Fruit fly (Drosophila melanogaster) whole organism, embryonic: ENCODE results near the gene e.

Source experiments
- Abd-B ChIP-seq: fragments of 200-800 bp; sonication (Bioruptor generic); optimal IDR thresholded peaks from 2 replicates; lab custom pipeline; 2018; ENCODE audit warnings: missing biosample characterization, mild to moderate bottlenecking, missing genetic modification characterization, moderate library complexity
- Aef1 ChIP-seq: fragments of 200-800 bp; sonication (Bioruptor generic); IDR thresholded peaks from 3 replicates; pipeline ENCODE4 v1.3.6; 2022; ENCODE audit warnings: missing biosample characterization, missing genetic modification characterization
- Bgb ChIP-seq: fragments of 200-800 bp; sonication (Bioruptor generic); IDR thresholded peaks from 2 replicates; pipeline ENCODE4 v1.3.6; 2022; ENCODE audit warnings: missing biosample characterization, missing genetic modification characterization; ENCODE audit not compliant: partially characterized antibody
- CG10147 ChIP-seq: fragments of 200-800 bp; sonication (Bioruptor generic); optimal IDR thresholded peaks from 2 replicates; lab custom pipeline; 2019; ENCODE audit warnings: missing biosample characterization, mild to moderate bottlenecking, missing genetic modification characterization, moderate library complexity
- CG10321 ChIP-seq: fragments of 200-800 bp; sonication (Bioruptor generic); IDR thresholded peaks from 2 replicates; pipeline ENCODE4 v1.3.6; 2022; ENCODE audit warnings: missing biosample characterization, missing genetic modification characterization
- CG10565 ChIP-seq: fragments of 200-800 bp; sonication (Bioruptor generic); optimal IDR thresholded peaks from 3 replicates; lab custom pipeline; 2016; ENCODE audit warnings: missing biosample characterization, mild to moderate bottlenecking, missing genetic modification characterization
- CG12391 ChIP-seq: fragments of 200-800 bp; sonication (Bioruptor generic); optimal IDR thresholded peaks from 3 replicates; lab custom pipeline; 2018; ENCODE audit warnings: missing biosample characterization, mild to moderate bottlenecking, missing genetic modification characterization, moderate library complexity
- CG12659 ChIP-seq: fragments of 200-800 bp; sonication (Bioruptor generic); optimal IDR thresholded peaks from 3 replicates; lab custom pipeline; 2017; ENCODE audit warnings: mild to moderate bottlenecking, missing biosample characterization, missing genetic modification reagents, missing genetic modification characterization
- CG15269 ChIP-seq: fragments of 200-800 bp; sonication (Bioruptor generic); optimal IDR thresholded peaks from 2 replicates; lab custom pipeline; 2018; ENCODE audit warnings: missing biosample characterization, mild to moderate bottlenecking, missing genetic modification characterization, moderate library complexity
- CG15696 ChIP-seq: fragments of 200-800 bp; sonication (Bioruptor generic); optimal IDR thresholded peaks from 2 replicates; lab custom pipeline; 2019; ENCODE audit warnings: missing biosample characterization, mild to moderate bottlenecking, missing genetic modification characterization, moderate library complexity
- CG17328 ChIP-seq: fragments of 200-800 bp; sonication (Bioruptor generic); IDR thresholded peaks from 2 replicates; pipeline ENCODE4 v1.3.6; 2022; ENCODE audit warnings: missing biosample characterization, missing genetic modification characterization
- CG2116 ChIP-seq: fragments of 200-800 bp; sonication (Bioruptor generic); optimal IDR thresholded peaks from 3 replicates; lab custom pipeline; 2018; ENCODE audit warnings: missing biosample characterization, mild to moderate bottlenecking, missing genetic modification characterization
- CG2120 ChIP-seq: fragments of 200-800 bp; sonication (Bioruptor generic); optimal IDR thresholded peaks from 3 replicates; lab custom pipeline; 2016; ENCODE audit warnings: missing biosample characterization, missing genetic modification characterization
- CG2129 ChIP-seq: fragments of 200-800 bp; sonication (Bioruptor generic); IDR thresholded peaks from 2 replicates; pipeline ENCODE4 v1.3.6; 2022; ENCODE audit warnings: missing biosample characterization, missing genetic modification characterization; ENCODE audit not compliant: partially characterized antibody
- CG3281 ChIP-seq: fragments of 200-800 bp; sonication (Bioruptor generic); optimal IDR thresholded peaks from 3 replicates; lab custom pipeline; 2017; ENCODE audit warnings: missing biosample characterization, mild to moderate bottlenecking, missing genetic modification characterization
- CG3726 ChIP-seq: fragments of 200-800 bp; sonication (Bioruptor generic); IDR thresholded peaks from 3 replicates; pipeline ENCODE4, ENCODE4 v1.3.6; 2022; ENCODE audit warnings: missing biosample characterization, missing genetic modification characterization
- CG5245 ChIP-seq: fragments of 200-800 bp; sonication (Bioruptor generic); optimal IDR thresholded peaks from 3 replicates; lab custom pipeline; 2016; ENCODE audit warnings: missing biosample characterization, missing genetic modification characterization
- CG6272 ChIP-seq: fragments of 200-800 bp; sonication (Bioruptor generic); IDR thresholded peaks from 2 replicates; pipeline ENCODE4 v1.3.6; 2022; ENCODE audit warnings: missing biosample characterization, missing genetic modification characterization
- CG6689 ChIP-seq: fragments of 200-800 bp; sonication (Bioruptor generic); IDR thresholded peaks from 2 replicates; pipeline ENCODE4 v1.3.6; 2022; ENCODE audit warnings: missing biosample characterization, missing genetic modification characterization
- CG9932 ChIP-seq: fragments of 200-800 bp; sonication (Bioruptor generic); IDR thresholded peaks from 2 replicates; pipeline ENCODE4 v1.3.6; 2022; ENCODE audit warnings: missing biosample characterization, missing genetic modification characterization
- E2f2 ChIP-seq: fragments of 200-800 bp; sonication (Bioruptor generic); IDR thresholded peaks from 2 replicates; pipeline ENCODE4 v1.3.6; 2022; ENCODE audit warnings: missing biosample characterization, missing genetic modification characterization
- Hr3 ChIP-seq: fragments of 200-800 bp; sonication (Bioruptor generic); optimal IDR thresholded peaks from 3 replicates; lab custom pipeline; 2016; ENCODE audit warnings: missing biosample characterization, missing genetic modification characterization
- Hr39 ChIP-seq: fragments of >200 bp; optimal IDR thresholded peaks from 2 replicates; lab custom pipeline; 2017
- Kr ChIP-seq: fragments of 200-800 bp; sonication (Bioruptor generic); optimal IDR thresholded peaks from 2 replicates; lab custom pipeline; 2017; ENCODE audit warnings: missing biosample characterization, mild to moderate bottlenecking, missing genetic modification characterization
- Med ChIP-seq: fragments of 200-800 bp; sonication (Bioruptor generic); peaks from one replicate; lab custom pipeline; 2016; ENCODE audit warnings: missing biosample characterization, missing genetic modification characterization, mild to moderate bottlenecking, inconsistent platforms, moderate library complexity
- Myb ChIP-seq: fragments of 200-800 bp; sonication (Bioruptor generic); optimal IDR thresholded peaks from 2 replicates; lab custom pipeline; 2016; ENCODE audit warnings: missing biosample characterization, missing genetic modification characterization
- Neu2 ChIP-seq: fragments of 200-800 bp; sonication (Bioruptor generic); optimal IDR thresholded peaks from 3 replicates; lab custom pipeline; 2016; ENCODE audit warnings: missing biosample characterization, missing genetic modification characterization, borderline replicate concordance
- Nf-YA ChIP-seq: fragments of 200-800 bp; sonication (Bioruptor generic); IDR thresholded peaks from 2 replicates; pipeline ENCODE4 v1.3.6; 2022; ENCODE audit warnings: missing biosample characterization, missing genetic modification characterization
- Pdp1 ChIP-seq, 2 experiments: fragments of 200-800 bp; sonication (Bioruptor generic); optimal IDR thresholded peaks; 3 replicates each; lab custom pipeline; 2016; ENCODE audit warnings: missing biosample characterization in 2 of 2, missing genetic modification characterization in 2 of 2, mild to moderate bottlenecking in 1 of 2, moderate library complexity in 1 of 2
- Ravus ChIP-seq: fragments of 200-800 bp; sonication (Bioruptor generic); IDR thresholded peaks from 2 replicates; pipeline ENCODE4 v1.3.6; 2022; ENCODE audit warnings: missing biosample characterization, missing genetic modification characterization
- Scr ChIP-seq: fragments of 200-800 bp; sonication (Bioruptor generic); IDR thresholded peaks from 2 replicates; pipeline ENCODE4 v1.3.6; 2022; ENCODE audit warnings: missing biosample characterization, missing genetic modification characterization; ENCODE audit not compliant: partially characterized antibody
- Sry-δ ChIP-seq: fragments of 200-800 bp; sonication (Bioruptor generic); optimal IDR thresholded peaks from 2 replicates; lab custom pipeline; 2016; ENCODE audit warnings: missing biosample characterization, missing genetic modification characterization
- chif ChIP-seq, 2 experiments: fragments of 200-800 bp; sonication (Bioruptor generic); optimal IDR thresholded peaks; 3 replicates each; lab custom pipeline; 2016; ENCODE audit warnings: missing biosample characterization in 2 of 2, missing genetic modification characterization in 2 of 2
- chn ChIP-seq: fragments of 200-800 bp; sonication (Bioruptor generic); optimal IDR thresholded peaks from 2 replicates; lab custom pipeline; 2016; ENCODE audit warnings: missing biosample characterization, missing genetic modification characterization
- croc ChIP-seq: fragments of 200-800 bp; sonication (Bioruptor generic); conservative IDR thresholded peaks from 3 replicates; pipeline ENCODE4 v1.3.6; 2022; ENCODE audit warnings: missing biosample characterization, missing genetic modification characterization
- crp ChIP-seq, 2 experiments: fragments of 200-800 bp; sonication (Bioruptor generic); optimal IDR thresholded peaks; 2 replicates in 1 of 2; 3 replicates in 1 of 2; lab custom pipeline; 2017; ENCODE audit warnings: missing biosample characterization in 2 of 2, missing genetic modification characterization in 2 of 2, mild to moderate bottlenecking in 1 of 2, moderate library complexity in 1 of 2
- disco-r ChIP-seq: fragments of 200-800 bp; sonication (Bioruptor generic); optimal IDR thresholded peaks from 2 replicates; lab custom pipeline; 2016; ENCODE audit warnings: missing biosample characterization, missing genetic modification characterization
- gt ChIP-seq: fragments of 200-800 bp; sonication (Bioruptor generic); IDR thresholded peaks from 2 replicates; pipeline ENCODE4 v1.3.6; 2022; ENCODE audit warnings: missing biosample characterization, missing genetic modification characterization
- hkb ChIP-seq, 2 experiments: fragments of 200-800 bp in 1 of 2; fragments of >200 bp in 1 of 2; sonication (Bioruptor generic) in 1 of 2; IDR thresholded peaks in 1 of 2; optimal IDR thresholded peaks in 1 of 2; 2 replicates each; pipeline versions ENCODE4 v1.3.6 to Lab custom; 2017 to 2022; ENCODE audit warnings: missing biosample characterization in 1 of 2, missing genetic modification characterization in 1 of 2
- kni ChIP-seq: fragments of 200-800 bp; sonication (Bioruptor generic); optimal IDR thresholded peaks from 3 replicates; lab custom pipeline; 2017; ENCODE audit warnings: mild to moderate bottlenecking, missing biosample characterization, missing genetic modification reagents, missing genetic modification characterization
- pan ChIP-seq, 4 experiments: fragments of >200 bp in 3 of 4; fragments of 200-800 bp in 1 of 4; sonication (Bioruptor generic) in 1 of 4; optimal IDR thresholded peaks in 3 of 4; IDR thresholded peaks in 1 of 4; 2 replicates each; pipeline versions ENCODE4 v1.3.6 to Lab custom; 2017 to 2022; ENCODE audit warnings: missing biosample characterization in 2 of 4, missing genetic modification characterization in 2 of 4, mixed read lengths in 1 of 4
- ranshi ChIP-seq: fragments of 200-800 bp; sonication (Bioruptor generic); IDR thresholded peaks from 2 replicates; pipeline ENCODE4 v1.3.6; 2022; ENCODE audit warnings: missing biosample characterization, missing genetic modification characterization
- ro ChIP-seq: fragments of 200-800 bp; sonication (Bioruptor generic); IDR thresholded peaks from 2 replicates; pipeline ENCODE4 v1.3.6; 2022; ENCODE audit warnings: missing biosample characterization, missing genetic modification characterization
- scrt ChIP-seq: fragments of 200-800 bp; sonication (Bioruptor generic); optimal IDR thresholded peaks from 2 replicates; lab custom pipeline; 2018; ENCODE audit warnings: missing biosample characterization, mild to moderate bottlenecking, missing genetic modification characterization, moderate library complexity
- sd ChIP-seq: fragments of 200-800 bp; sonication (Bioruptor generic); optimal IDR thresholded peaks from 3 replicates; lab custom pipeline; 2018; ENCODE audit warnings: missing biosample characterization, mild to moderate bottlenecking, missing genetic modification characterization, moderate library complexity
- tx ChIP-seq: fragments of 200-800 bp; sonication (Bioruptor generic); optimal IDR thresholded peaks from 2 replicates; lab custom pipeline; 2016; ENCODE audit warnings: missing biosample characterization, missing genetic modification characterization
- wor ChIP-seq: fragments of 200-800 bp; sonication (Bioruptor generic); IDR thresholded peaks from 2 replicates; pipeline ENCODE4 v1.3.6; 2022; ENCODE audit warnings: missing biosample characterization, missing genetic modification characterization
- zfh1 ChIP-seq: fragments of 200-800 bp; sonication (Bioruptor generic); IDR thresholded peaks from 3 replicates; pipeline ENCODE4 v1.3.6; 2022; ENCODE audit warnings: missing biosample characterization, missing genetic modification characterization

The e gene

dm6 chr3R:21186606-21187393, 50.2 kb downstream of the e start:
- peak; percentile 29; the same call in 1 of the 2 replicates for TF ChIP-seq CG6689 (GFP tag; lab: Robert Waterston, UW)
- TF ChIP-seq Med = peak; percentile 39
- TF ChIP-seq Abd-B (GFP tag; lab: Kevin White, UChicago) = no peak
- no peak for TF ChIP-seq CG2116
- TF ChIP-seq gt (GFP tag; lab: Robert Waterston, UW) = no peak
- no peak for TF ChIP-seq hkb (optimal IDR thresholded peaks at IDR 0.05; lab: Kevin White, UChicago)
- TF ChIP-seq hkb (GFP tag; IDR thresholded peaks at IDR 0.05; lab: Robert Waterston, UW) = no peak
- no peak for TF ChIP-seq crp (GFP tag; optimal IDR thresholded peaks at IDR 0.05; lab: Kevin White, UChicago)
- TF ChIP-seq CG10321 (GFP tag; lab: Robert Waterston, UW) = no peak
- peak; percentile 22 for TF ChIP-seq CG10147 (GFP tag; lab: Kevin White, UChicago)
- TF ChIP-seq CG9932 (GFP tag; lab: Robert Waterston, UW) = no peak
- no peak for TF ChIP-seq zfh1 (GFP tag; lab: Robert Waterston, UW)
- TF ChIP-seq Neu2 (GFP tag; lab: Kevin White, UChicago) = no peak
- TF ChIP-seq CG3726 (GFP tag; lab: Robert Waterston, UW) = 0 out of 3 replicates have a peak, but pooled peaks have one; percentile 46
- TF ChIP-seq CG5245 (GFP tag; lab: Kevin White, UChicago) = peak; percentile 15
- peak; percentile 55 for TF ChIP-seq kni (GFP tag; lab: Kevin White, UChicago)
- TF ChIP-seq disco-r (GFP tag; lab: Kevin White, UChicago) = no peak
- peak; percentile 25; the same call in 1 of the 3 replicates for TF ChIP-seq Aef1 (GFP tag; lab: Robert Waterston, UW)
- no peak for TF ChIP-seq croc (GFP tag; lab: Robert Waterston, UW)
- peak; percentile 19 for TF ChIP-seq CG3281 (GFP tag; lab: Kevin White, UChicago)
- TF ChIP-seq pan (optimal IDR thresholded peaks at IDR 0.05; lab: Kevin White, UChicago) = no peak
- TF ChIP-seq pan (GFP tag; optimal IDR thresholded peaks at IDR 0.05 in 1 of 2, IDR thresholded peaks at IDR 0.05 in 1 of 2) = peak in 1 of 2 experiments; percentile 7
- TF ChIP-seq Nf-YA (GFP tag; lab: Robert Waterston, UW) = no peak
- no peak for TF ChIP-seq Kr (GFP tag; lab: Kevin White, UChicago)
- TF ChIP-seq chn (GFP tag; lab: Kevin White, UChicago) = peak; percentile 20
- TF ChIP-seq sd (tag; lab: Kevin White, UChicago) = peak; percentile 46
- TF ChIP-seq CG17328 (GFP tag; lab: Robert Waterston, UW) = 0 out of 2 replicates have a peak, but pooled peaks have one; percentile 3
- TF ChIP-seq wor (GFP tag; lab: Robert Waterston, UW) = no peak
- no peak for TF ChIP-seq CG2129 (GFP tag; lab: Robert Waterston, UW)
- TF ChIP-seq Sry-δ (GFP tag; lab: Kevin White, UChicago) = no peak
- no peak for TF ChIP-seq CG15696
- TF ChIP-seq ro = no peak
- TF ChIP-seq CG6272 (GFP tag; lab: Robert Waterston, UW) = no peak
- no peak for TF ChIP-seq Scr
- no peak for TF ChIP-seq ranshi (GFP tag; lab: Robert Waterston, UW)
- TF ChIP-seq CG12659 (GFP tag; lab: Kevin White, UChicago) = peak; percentile 46
- no peak for TF ChIP-seq tx (GFP tag; lab: Kevin White, UChicago)
- TF ChIP-seq Bgb = no peak
- TF ChIP-seq E2f2 (GFP tag; lab: Robert Waterston, UW) = no peak
- peak; percentile 52 for TF ChIP-seq CG2120
- no peak for TF ChIP-seq Hr39 (lab: Kevin White, UChicago)
- TF ChIP-seq Hr3 = peak; percentile 3
- peak; percentile 27 for TF ChIP-seq CG15269 (tag; lab: Kevin White, UChicago)
- TF ChIP-seq Myb = no peak
- TF ChIP-seq scrt (GFP tag; lab: Kevin White, UChicago) = peak; percentile 61
- TF ChIP-seq Ravus (GFP tag; lab: Robert Waterston, UW) = no peak
- TF ChIP-seq Pdp1 (GFP tag; optimal IDR thresholded peaks at IDR 0.05; lab: Kevin White, UChicago) = peak in 1 of 2 experiments; percentile 40
- peak in 1 of 2 experiments; percentile 27 for TF ChIP-seq chif (GFP tag; optimal IDR thresholded peaks at IDR 0.05; lab: Kevin White, UChicago)
- TF ChIP-seq CG10565 (GFP tag; lab: Kevin White, UChicago) = no peak
- peak; percentile 46 for TF ChIP-seq CG12391 (tag; lab: Kevin White, UChicago)
